Worm (Caenorhabditis elegans) whole organism, L1 larva: ENCODE data around the gene T09A5.14.

ENCODE experiments used
- C16A3.4 ChIP-seq: fragments of 150-350 bp; optimal IDR thresholded peaks from 2 replicates; lab custom pipeline; 2014; ENCODE audit warnings: missing biosample characterization, missing genetic modification characterization
- ama-1 ChIP-seq: fragments of 150-350 bp; optimal IDR thresholded peaks from 2 replicates; lab custom pipeline; 2014
- blmp-1 ChIP-seq: fragments of 150-350 bp; optimal IDR thresholded peaks from 2 replicates; lab custom pipeline; 2014; ENCODE audit warnings: missing biosample characterization, missing genetic modification characterization
- ces-1 ChIP-seq: fragments of 150-350 bp; optimal IDR thresholded peaks from 2 replicates; lab custom pipeline; 2014; ENCODE audit warnings: missing biosample characterization, missing genetic modification reagents, missing genetic modification characterization
- dpl-1 ChIP-seq, 3 experiments: fragments of 150-350 bp in 2 of 3; sonication (generic microtip) in 1 of 3; optimal IDR thresholded peaks; 2 replicates each; lab custom pipeline; 2014 to 2017; ENCODE audit warnings: missing biosample characterization in 3 of 3, missing genetic modification characterization in 3 of 3, missing genetic modification reagents in 3 of 3
- dsc-1 ChIP-seq: sonication (generic microtip); optimal IDR thresholded peaks from 2 replicates; lab custom pipeline; 2016; ENCODE audit warnings: mild to moderate bottlenecking, missing genetic modification characterization, missing compliant biosample characterization
- efl-1 ChIP-seq, 4 experiments: fragments of 150-350 bp; optimal IDR thresholded peaks in 3 of 4; peaks in 1 of 4; 1 replicate in 1 of 4; 2 replicates in 3 of 4; lab custom pipeline; 2014; ENCODE audit warnings: missing biosample characterization in 2 of 4, missing genetic modification characterization in 2 of 4, missing genetic modification reagents in 2 of 4
- egl-13 ChIP-seq: sonication (generic microtip); optimal IDR thresholded peaks from 2 replicates; lab custom pipeline; 2016; ENCODE audit warnings: missing genotype, missing genetic modification reagents, missing genetic modification characterization, missing compliant biosample characterization
- egl-27 ChIP-seq, 2 experiments: fragments of 150-350 bp in 1 of 2; sonication (generic microtip); optimal IDR thresholded peaks; 3 replicates each; lab custom pipeline; 2017 to 2018; ENCODE audit warnings: missing biosample characterization in 2 of 2, missing genetic modification characterization in 2 of 2, missing genetic modification reagents in 2 of 2
- elt-3 ChIP-seq, 6 experiments: fragments of 150-350 bp in 1 of 6; sonication (generic microtip); optimal IDR thresholded peaks; 2 replicates each; lab custom pipeline; 2017 to 2018; ENCODE audit warnings: missing biosample characterization in 6 of 6, missing genetic modification characterization in 6 of 6, inconsistent platforms in 1 of 6
- grh-1 ChIP-seq: fragments of 200-800 bp; sonication (Bioruptor generic); IDR thresholded peaks from 2 replicates; pipeline ENCODE4 v1.3.6; 2022; ENCODE audit warnings: missing genetic modification reagents, missing genetic modification characterization, missing compliant biosample characterization
- irx-1 ChIP-seq: sonication (generic microtip); optimal IDR thresholded peaks from 2 replicates; lab custom pipeline; 2016; ENCODE audit warnings: missing genetic modification characterization, missing compliant biosample characterization
- lin-13 ChIP-seq: fragments of 150-350 bp; optimal IDR thresholded peaks from 2 replicates; lab custom pipeline; 2014; ENCODE audit warnings: missing biosample characterization, missing genetic modification reagents, missing genetic modification characterization
- lin-14 ChIP-seq: fragments of 200-800 bp; sonication (Bioruptor generic); optimal IDR thresholded peaks from 2 replicates; lab custom pipeline; 2018; ENCODE audit warnings: mild to moderate bottlenecking, missing genetic modification characterization, moderate library complexity, missing compliant biosample characterization
- lin-35 ChIP-seq, 2 experiments: fragments of 150-350 bp; optimal IDR thresholded peaks; 2 replicates each; lab custom pipeline; 2014; ENCODE audit warnings: missing biosample characterization in 2 of 2, missing genetic modification characterization in 2 of 2, missing genetic modification reagents in 2 of 2
- lin-39 ChIP-seq: fragments of 150-350 bp; optimal IDR thresholded peaks from 2 replicates; lab custom pipeline; 2014; ENCODE audit warnings: missing biosample characterization, missing genetic modification reagents, missing genetic modification characterization
- lir-3 ChIP-seq: sonication (generic microtip); optimal IDR thresholded peaks from 2 replicates; lab custom pipeline; 2016; ENCODE audit warnings: mild to moderate bottlenecking, missing genetic modification characterization, moderate library complexity, missing compliant biosample characterization; ENCODE audit not compliant: poor library complexity
- lsy-2 ChIP-seq, 2 experiments: fragments of 150-350 bp; optimal IDR thresholded peaks; 2 replicates each; lab custom pipeline; 2014; ENCODE audit warnings: missing biosample characterization in 2 of 2, missing genetic modification characterization in 2 of 2
- nhr-11 ChIP-seq: fragments of 150-350 bp; optimal IDR thresholded peaks from 2 replicates; lab custom pipeline; 2014; ENCODE audit warnings: missing biosample characterization, missing genetic modification characterization
- nhr-12 ChIP-seq: sonication (generic microtip); optimal IDR thresholded peaks from 2 replicates; lab custom pipeline; 2017; ENCODE audit warnings: missing biosample characterization, missing genetic modification characterization
- nhr-19 ChIP-seq: fragments of 200-800 bp; sonication (Bioruptor generic); conservative IDR thresholded peaks from 2 replicates; pipeline ENCODE4 v1.3.6; 2022; ENCODE audit warnings: missing genetic modification characterization, missing compliant biosample characterization
- nhr-20 ChIP-seq: sonication (generic microtip); optimal IDR thresholded peaks from 2 replicates; lab custom pipeline; 2016; ENCODE audit warnings: mild to moderate bottlenecking, missing genetic modification characterization, missing compliant biosample characterization
- nhr-47 ChIP-seq: sonication (generic microtip); optimal IDR thresholded peaks from 2 replicates; lab custom pipeline; 2016; ENCODE audit warnings: mild to moderate bottlenecking, missing genetic modification characterization, moderate library complexity, missing compliant biosample characterization
- nhr-71 ChIP-seq: sonication (generic microtip); optimal IDR thresholded peaks from 2 replicates; lab custom pipeline; 2016; ENCODE audit warnings: mild to moderate bottlenecking, missing genetic modification characterization, moderate library complexity, missing compliant biosample characterization
- nhr-85 ChIP-seq: sonication (generic microtip); peaks from one replicate; lab custom pipeline; 2016; ENCODE audit warnings: missing genetic modification characterization, inconsistent platforms, missing compliant biosample characterization
- nhr-90 ChIP-seq: sonication (generic microtip); optimal IDR thresholded peaks from 2 replicates; lab custom pipeline; 2016; ENCODE audit warnings: mild to moderate bottlenecking, missing genetic modification characterization, missing compliant biosample characterization; ENCODE audit not compliant: poor library complexity
- skn-1 ChIP-seq: fragments of 150-350 bp; optimal IDR thresholded peaks from 2 replicates; lab custom pipeline; 2014; ENCODE audit warnings: missing biosample characterization, missing genetic modification characterization
- snu-23 ChIP-seq: sonication (generic microtip); optimal IDR thresholded peaks from 2 replicates; lab custom pipeline; 2016; ENCODE audit warnings: missing genetic modification characterization, missing compliant biosample characterization
- swsn-7 ChIP-seq: sonication (generic microtip); optimal IDR thresholded peaks from 2 replicates; lab custom pipeline; 2016; ENCODE audit warnings: missing genetic modification characterization, missing compliant biosample characterization
- vab-15 ChIP-seq: sonication (generic microtip); optimal IDR thresholded peaks from 2 replicates; lab custom pipeline; 2017; ENCODE audit warnings: missing genotype, mild to moderate bottlenecking, missing genetic modification characterization, missing compliant biosample characterization
- xbp-1 ChIP-seq: sonication (generic microtip); optimal IDR thresholded peaks from 2 replicates; lab custom pipeline; 2016; ENCODE audit warnings: missing genetic modification characterization, missing compliant biosample characterization

T09A5.14 gene

DNA sequence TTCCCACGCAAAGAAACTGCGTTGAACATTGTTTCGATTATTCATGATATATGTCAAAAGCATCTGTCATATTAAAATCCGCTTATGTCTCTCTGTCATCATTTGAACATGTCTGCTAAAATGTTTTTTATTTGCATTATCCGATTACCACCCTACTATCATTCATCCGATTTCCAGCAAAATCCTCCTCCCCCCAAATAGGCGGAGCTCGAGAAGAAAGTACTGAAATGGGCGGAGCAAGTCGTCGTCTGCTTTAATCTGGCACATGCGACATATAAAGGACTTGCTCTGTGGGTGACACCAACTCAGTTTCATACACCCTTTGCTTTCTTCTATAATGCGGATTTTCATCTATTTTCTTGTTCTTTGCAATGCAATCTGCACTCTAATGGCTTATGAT, at the start of gene T09A5.14:
Gene T09A5.14 (plus strand): TSS at position 301 of the 400 bp plus-strand sequence.
- peak; percentile 46 for TF ChIP-seq dsc-1 (tag; lab: Kevin White, UChicago)
- TF ChIP-seq nhr-11 (tag; lab: Kevin White, UChicago), result no peak
- no peak for TF ChIP-seq vab-15 (tag; lab: Kevin White, UChicago)

DNA sequence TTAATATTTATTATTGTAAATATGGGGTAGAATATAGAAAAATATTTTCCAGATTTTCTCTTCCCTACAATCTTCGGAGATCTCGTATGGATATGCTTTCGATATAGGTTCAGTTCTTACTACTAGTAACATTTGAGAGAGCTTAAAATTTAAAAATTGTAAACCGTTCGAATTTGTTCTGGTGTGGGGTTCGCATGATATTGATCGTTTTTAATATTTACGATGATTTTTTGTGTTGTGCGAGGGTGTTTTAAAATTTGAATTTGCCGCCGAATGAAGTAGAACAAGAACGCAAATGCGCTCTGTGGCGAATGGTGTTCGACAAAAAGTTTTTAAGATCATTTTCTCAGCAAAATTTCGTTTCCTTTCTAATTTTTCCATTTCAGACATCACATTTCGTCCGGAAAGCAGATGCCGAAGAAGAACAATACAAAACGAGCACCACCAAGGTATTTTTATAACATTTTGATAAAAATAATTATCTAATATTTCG, 48.6 kb upstream of the T09A5.14 start, which contains the start of gene skr-17:
Gene skr-17 (plus strand): TSS at position 51 of the 493 bp plus-strand sequence.
- TF ChIP-seq efl-1 (optimal IDR thresholded peaks at IDR 0.05; lab: Kevin White, UChicago) (peak; percentile 18 to 59), efl-1 (GFP tag; optimal IDR thresholded peaks at IDR 0.05 in 1 of 2; lab: Kevin White, UChicago) (peak in 1 of 2 experiments; percentile 23), swsn-7 (no peak), dpl-1 (GFP tag; optimal IDR thresholded peaks at IDR 0.05; lab: Kevin White, UChicago) (peak in 1 of 3 experiments; percentile 33), egl-13 (tag; lab: Kevin White, UChicago) (no peak), C16A3.4 (no peak), nhr-20 (tag; lab: Kevin White, UChicago) (no peak)
- TF ChIP-seq, all 84 proteins: peak for 2

DNA sequence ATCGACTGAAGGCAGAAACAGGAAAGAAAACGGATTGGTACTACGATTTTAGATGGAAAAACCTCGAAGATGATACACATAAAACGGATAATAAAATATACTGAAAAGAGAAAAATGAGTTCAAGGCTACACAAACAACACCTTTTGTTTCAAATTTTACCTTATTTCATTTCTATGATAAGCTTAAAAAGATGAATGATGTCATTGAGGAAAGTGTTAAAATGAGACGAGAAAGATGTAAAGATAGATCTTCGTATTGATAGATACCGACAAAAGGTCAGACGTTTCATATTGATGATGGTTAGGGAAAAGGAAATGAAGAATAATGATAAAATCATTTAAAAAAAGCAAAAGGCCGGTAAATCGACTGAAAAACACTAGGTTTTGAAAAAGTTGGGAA, 42.5 kb upstream of the T09A5.14 start:
- TF ChIP-seq lin-14 (GFP tag; lab: Kevin White, UChicago), result peak; percentile 31
- TF ChIP-seq lir-3 (tag; lab: Kevin White, UChicago), result no peak
- TF ChIP-seq elt-3 (tag; optimal IDR thresholded peaks at IDR 0.05; lab: Kevin White, UChicago), result peak in 1 of 6 experiments; percentile 63
- TF ChIP-seq nhr-85 (tag; lab: Kevin White, UChicago), result peak; percentile 75
- peak; percentile 14 for TF ChIP-seq nhr-71

DNA sequence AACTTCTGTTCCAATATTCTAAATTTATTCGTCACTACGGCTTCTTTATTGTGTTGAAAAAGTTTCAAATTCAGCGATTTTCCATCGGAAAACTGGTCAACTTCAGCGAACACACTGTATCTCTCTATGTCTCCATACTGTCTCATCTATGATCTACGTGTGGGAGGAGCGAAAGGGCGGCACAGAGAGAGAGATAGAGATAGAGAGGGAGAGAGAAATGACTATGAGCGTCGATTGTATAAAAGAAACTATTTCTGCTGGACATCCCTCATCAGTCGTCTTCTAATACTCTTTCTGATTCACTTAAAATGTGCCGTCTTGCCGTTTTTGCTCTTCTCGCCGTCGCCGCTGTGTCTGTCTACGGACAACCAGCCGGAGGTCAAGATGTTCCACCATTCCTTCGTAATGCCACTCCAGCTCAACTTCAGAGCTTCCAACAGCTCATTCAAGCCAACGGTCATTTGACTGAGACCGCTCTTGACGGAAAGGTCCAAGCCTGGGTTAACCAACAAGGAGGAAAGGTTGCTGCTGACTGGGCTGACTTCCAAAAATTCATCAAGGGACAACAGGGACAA, 41.7 kb upstream of the T09A5.14 start, which contains the start of gene srlf-1:
Gene srlf-1 (plus strand): TSS at position 268 of the 575 bp plus-strand sequence.
- TF ChIP-seq nhr-19 (GFP tag; lab: Robert Waterston, UW), result peak; percentile 19; the same call in 1 of the 2 replicates
- peak; percentile 32 for TF ChIP-seq nhr-90 (tag; lab: Kevin White, UChicago)
- no peak for TF ChIP-seq irx-1 (tag; lab: Kevin White, UChicago)
- TF ChIP-seq nhr-71, result peak; percentile 33
- TF ChIP-seq lin-14 (GFP tag; lab: Kevin White, UChicago), result peak; percentile 50
- no peak for TF ChIP-seq C16A3.4
- TF ChIP-seq blmp-1, result peak; percentile 83
- peak in 1 of 2 experiments; percentile 23 for TF ChIP-seq lin-35 (GFP tag; optimal IDR thresholded peaks at IDR 0.05; lab: Kevin White, UChicago)
- TF ChIP-seq efl-1 (optimal IDR thresholded peaks at IDR 0.05; lab: Kevin White, UChicago), result no peak
- peak in 1 of 2 experiments; percentile 47 for TF ChIP-seq efl-1 (GFP tag; optimal IDR thresholded peaks at IDR 0.05 in 1 of 2; lab: Kevin White, UChicago)
- peak; percentile 48 for TF ChIP-seq grh-1 (GFP tag; lab: Robert Waterston, UW)
- TF ChIP-seq snu-23 (GFP tag; lab: Kevin White, UChicago), result peak; percentile 38
- peak in 1 of 2 experiments; percentile 18 for TF ChIP-seq lsy-2 (tag; optimal IDR thresholded peaks at IDR 0.05; lab: Kevin White, UChicago)
- TF ChIP-seq xbp-1 (tag; lab: Kevin White, UChicago), result peak; percentile 5
- TF ChIP-seq nhr-47 (tag; lab: Kevin White, UChicago), result peak; percentile 41
- TF ChIP-seq nhr-85 (tag; lab: Kevin White, UChicago), result peak; percentile 66
- TF ChIP-seq lin-39 (tag; lab: Kevin White, UChicago), result no peak
- TF ChIP-seq ama-1 (lab: Kevin White, UChicago), result peak; percentile 77
- peak; percentile 9 for TF ChIP-seq swsn-7
- no peak for TF ChIP-seq ces-1 (GFP tag; lab: Kevin White, UChicago)
- peak; percentile 39 for TF ChIP-seq nhr-20 (tag; lab: Kevin White, UChicago)
- no peak for TF ChIP-seq nhr-12 (tag; lab: Kevin White, UChicago)

DNA sequence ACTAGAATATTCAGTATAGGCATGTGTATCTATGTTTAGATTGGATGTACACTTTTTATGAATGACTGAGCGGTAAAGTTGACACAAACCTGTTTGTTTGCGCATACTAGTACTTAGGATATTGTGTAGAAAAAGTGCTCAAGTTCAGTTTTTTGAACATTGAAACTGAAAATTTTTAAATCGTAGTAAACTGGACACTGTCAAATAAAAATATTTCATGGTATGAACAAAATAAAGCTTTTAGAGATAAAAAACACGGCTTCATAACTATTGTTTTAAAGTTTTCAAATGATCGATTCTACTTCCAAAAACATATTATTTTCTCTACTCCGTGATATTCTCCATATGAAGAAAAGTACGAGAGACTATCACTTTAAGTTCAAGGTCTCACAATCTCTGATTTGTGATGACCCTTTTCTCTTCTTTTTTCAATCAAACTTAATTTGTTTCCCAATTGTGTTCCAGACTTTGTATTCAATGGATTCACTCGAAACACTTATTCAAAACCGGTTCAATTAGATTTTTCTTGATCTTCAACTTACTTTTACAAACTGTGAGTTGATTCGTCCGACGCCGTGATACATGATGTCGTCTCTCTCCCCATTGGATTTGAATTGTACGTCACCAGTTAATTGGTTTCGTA, 40.6 kb upstream of the T09A5.14 start:
- no peak for TF ChIP-seq egl-27 (tag; optimal IDR thresholded peaks at IDR 0.05; lab: Kevin White, UChicago)
- peak in 4 of 6 experiments; percentile 20 to 74 (median 44) for TF ChIP-seq elt-3 (tag; optimal IDR thresholded peaks at IDR 0.05; lab: Kevin White, UChicago)
- peak; percentile 29 for TF ChIP-seq ama-1 (lab: Kevin White, UChicago)
- TF ChIP-seq lin-14 (GFP tag; lab: Kevin White, UChicago), result peak; percentile 67
- TF ChIP-seq nhr-71, result peak; percentile 8
- TF ChIP-seq irx-1 (tag; lab: Kevin White, UChicago), result no peak
- TF ChIP-seq skn-1, result no peak
- no peak for TF ChIP-seq efl-1 (optimal IDR thresholded peaks at IDR 0.05; lab: Kevin White, UChicago)
- TF ChIP-seq efl-1 (GFP tag; optimal IDR thresholded peaks at IDR 0.05 in 1 of 2; lab: Kevin White, UChicago), result peak in 1 of 2 experiments; percentile 41
- TF ChIP-seq nhr-85 (tag; lab: Kevin White, UChicago), result peak; percentile 94
- peak; percentile 75 for TF ChIP-seq grh-1 (GFP tag; lab: Robert Waterston, UW)
- TF ChIP-seq nhr-19 (GFP tag; lab: Robert Waterston, UW), result peak; percentile 18; the same call in 1 of the 2 replicates
- peak; percentile 6 to 32 for TF ChIP-seq lsy-2 (tag; optimal IDR thresholded peaks at IDR 0.05; lab: Kevin White, UChicago)
- TF ChIP-seq blmp-1, result peak; percentile 61
- peak; percentile 7 for TF ChIP-seq nhr-47 (tag; lab: Kevin White, UChicago)
- TF ChIP-seq lin-13 (GFP tag; lab: Kevin White, UChicago), result no peak
